Worm (Caenorhabditis elegans) whole organism, midembryonic: Measurements from ENCODE around the gene cyn-17.
"Not testable (repeated sequence)": the region's sequence is repeated elsewhere in the genome, so short reads cannot be mapped to it uniquely, and the experiment has no call there.

ENCODE experiments used
- flt-1 ChIP-seq: fragments of 200-800 bp; sonication (Bioruptor generic); IDR thresholded peaks from 2 replicates; pipeline ENCODE4 v1.3.6; 2022; ENCODE audit warnings: missing genetic modification characterization, missing compliant biosample characterization
- klf-2 ChIP-seq: fragments of 200-800 bp; sonication (Bioruptor generic); conservative IDR thresholded peaks from 2 replicates; pipeline ENCODE4 v1.3.6; 2022; ENCODE audit warnings: missing genetic modification reagents, missing genetic modification characterization, missing compliant biosample characterization
- med-1 ChIP-seq: sonication (generic microtip); optimal IDR thresholded peaks from 2 replicates; lab custom pipeline; 2017; ENCODE audit warnings: missing genetic modification characterization, mild to moderate bottlenecking, missing compliant biosample characterization, antibody characterized with exemption, missing genetic modification reagents; ENCODE audit not compliant: insufficient read depth

- not testable (repeated sequence) for TF ChIP-seq flt-1 (GFP tag; lab: Robert Waterston, UW); klf-2 (GFP tag; lab: Robert Waterston, UW); med-1 (GFP tag; lab: Kevin White, UChicago)
These were observed 44.2 kb upstream of the cyn-17 start, which contains the start of gene K09H11.11 for ce11 chrV:5755203-5755693.
